ENCODE assay signal across 1 fruit fly cellular context in genomic region chr2L:20987438-20987837, dm6.
TF ChIP-seq lines count a peak whose summit lies in the region.

No protein-coding gene starts in this region.

TF ChIP-seq in whole organism, embryonic, 481 proteins besides CTCF, POLR2A, EP300 and RAD21 (continued from another document and continues in another):
- TF ChIP-seq CG18764 (GFP tag; optimal IDR thresholded peaks at IDR 0.05; lab: Kevin White, UChicago) (peak; percentile 68), tgo (GFP tag; IDR thresholded peaks at IDR 0.05; lab: Robert Waterston, UW) (peak; percentile 82), CG12236 (GFP tag; optimal IDR thresholded peaks at IDR 0.05; lab: Kevin White, UChicago) (peak; percentile 78), peb (GFP tag; IDR thresholded peaks at IDR 0.05; lab: Robert Waterston, UW) (peak; percentile 73), CG14050 (GFP tag; IDR thresholded peaks at IDR 0.05; lab: Robert Waterston, UW) (peak; percentile 63; the same call in 2 of the 3 replicates), MBD-R2 (GFP tag; IDR thresholded peaks at IDR 0.05; lab: Robert Waterston, UW) (peak; percentile 48; the same call in 1 of the 2 replicates), Blimp-1 (GFP tag; optimal IDR thresholded peaks at IDR 0.05; lab: Kevin White, UChicago) (peak; percentile 76), CG13894 (tag; optimal IDR thresholded peaks at IDR 0.05; lab: Kevin White, UChicago) (peak; percentile 58), Nf-YB (GFP tag; optimal IDR thresholded peaks at IDR 0.05; lab: Kevin White, UChicago) (peak; percentile 52), sisA (GFP tag; IDR thresholded peaks at IDR 0.05; lab: Robert Waterston, UW) (peak; percentile 89), amos (GFP tag; IDR thresholded peaks at IDR 0.05; lab: Robert Waterston, UW; ENCODE audit: partially characterized antibody) (no peak), BtbVII (GFP tag; optimal IDR thresholded peaks at IDR 0.05; lab: Kevin White, UChicago) (peak; percentile 69), CG9727 (GFP tag; optimal IDR thresholded peaks at IDR 0.05; lab: Kevin White, UChicago) (peak; percentile 75), shn (GFP tag; optimal IDR thresholded peaks at IDR 0.05; lab: Kevin White, UChicago) (peak; percentile 72), Myb (GFP tag; optimal IDR thresholded peaks at IDR 0.05; lab: Kevin White, UChicago) (peak; percentile 57), CG12071 (GFP tag; optimal IDR thresholded peaks at IDR 0.05; lab: Kevin White, UChicago) (peak; percentile 72), HLH54F (GFP tag; optimal IDR thresholded peaks at IDR 0.05; lab: Kevin White, UChicago) (peak; percentile 74), CG3726 (GFP tag; IDR thresholded peaks at IDR 0.05; lab: Robert Waterston, UW) (no peak), CG6175 (GFP tag; IDR thresholded peaks at IDR 0.05; lab: Robert Waterston, UW) (peak; percentile 45; the same call in 1 of the 3 replicates), corto (GFP tag; optimal IDR thresholded peaks at IDR 0.05; lab: Kevin White, UChicago) (no peak), Hmr (GFP tag; optimal IDR thresholded peaks at IDR 0.05; lab: Kevin White, UChicago) (peak; percentile 77), al (GFP tag; IDR thresholded peaks at IDR 0.05; lab: Robert Waterston, UW) (peak; percentile 63), jumu (GFP tag; optimal IDR thresholded peaks at IDR 0.05; lab: Kevin White, UChicago) (peak; percentile 79), Neu2 (GFP tag; optimal IDR thresholded peaks at IDR 0.05; lab: Kevin White, UChicago; ENCODE audit: borderline replicate concordance) (no peak), phol (tag; optimal IDR thresholded peaks at IDR 0.05; lab: Kevin White, UChicago) (peak; percentile 76), Ravus (GFP tag; IDR thresholded peaks at IDR 0.05; lab: Robert Waterston, UW) (peak; percentile 41), fd102C (GFP tag; optimal IDR thresholded peaks at IDR 0.05; lab: Kevin White, UChicago) (no peak), HmgZ (tag; optimal IDR thresholded peaks at IDR 0.05; lab: Kevin White, UChicago) (peak; percentile 67), dysf (GFP tag; IDR thresholded peaks at IDR 0.05; lab: Robert Waterston, UW) (peak; percentile 90), tin (GFP tag; optimal IDR thresholded peaks at IDR 0.05; lab: Kevin White, UChicago) (peak; percentile 84), CG12104 (GFP tag; optimal IDR thresholded peaks at IDR 0.05; lab: Kevin White, UChicago) (peak; percentile 57), da (GFP tag; optimal IDR thresholded peaks at IDR 0.05; lab: Kevin White, UChicago) (no peak), Sry-δ (GFP tag; optimal IDR thresholded peaks at IDR 0.05; lab: Kevin White, UChicago) (peak; percentile 49), CG12155 (GFP tag; optimal IDR thresholded peaks at IDR 0.05; lab: Kevin White, UChicago) (peak; percentile 74), fd96Cb (tag; optimal IDR thresholded peaks at IDR 0.05; lab: Kevin White, UChicago) (peak; percentile 82), CG11560 (tag; IDR thresholded peaks at IDR 0.05; lab: Robert Waterston, UW) (peak; percentile 64; the same call in 2 of the 3 replicates), CG6854 (GFP tag; optimal IDR thresholded peaks at IDR 0.05; lab: Kevin White, UChicago) (no peak), usp (GFP tag; optimal IDR thresholded peaks at IDR 0.05; lab: Kevin White, UChicago) (no peak), ci (GFP tag; IDR thresholded peaks at IDR 0.05; lab: Robert Waterston, UW) (peak; percentile 94), mam (GFP tag; optimal IDR thresholded peaks at IDR 0.05; lab: Kevin White, UChicago) (peak; percentile 84), az2 (GFP tag; optimal IDR thresholded peaks at IDR 0.05; lab: Kevin White, UChicago) (peak; percentile 80), CG18599 (GFP tag; optimal IDR thresholded peaks at IDR 0.05; lab: Kevin White, UChicago) (peak; percentile 86), lmd (GFP tag; IDR thresholded peaks at IDR 0.05; lab: Robert Waterston, UW) (peak; percentile 87), CG12769 (tag; optimal IDR thresholded peaks at IDR 0.05; lab: Kevin White, UChicago) (peak; percentile 77), CG6272 (GFP tag; IDR thresholded peaks at IDR 0.05; lab: Robert Waterston, UW) (peak; percentile 73), rib (GFP tag; IDR thresholded peaks at IDR 0.05; lab: Robert Waterston, UW) (0 out of 2 replicates have a peak, but pooled peaks have one; percentile 39), MESR4 (GFP tag; optimal IDR thresholded peaks at IDR 0.05; lab: Kevin White, UChicago) (peak; percentile 7), Elba2 (GFP tag; optimal IDR thresholded peaks at IDR 0.05; lab: Kevin White, UChicago) (no peak), HLHmδ (GFP tag; optimal IDR thresholded peaks at IDR 0.05; lab: Kevin White, UChicago) (no peak), Atf3 (GFP tag; optimal IDR thresholded peaks at IDR 0.05; lab: Kevin White, UChicago) (peak; percentile 78), H2.0 (GFP tag; IDR thresholded peaks at IDR 0.05; lab: Robert Waterston, UW) (peak; percentile 74), CG33213 (GFP tag; optimal IDR thresholded peaks at IDR 0.05; lab: Kevin White, UChicago) (peak; percentile 70), CG11398 (GFP tag; optimal IDR thresholded peaks at IDR 0.05; lab: Kevin White, UChicago) (peak; percentile 70), CG16863 (GFP tag; optimal IDR thresholded peaks at IDR 0.05; lab: Kevin White, UChicago) (peak; percentile 84), B-H2 (GFP tag; optimal IDR thresholded peaks at IDR 0.05; lab: Kevin White, UChicago) (no peak), CG7745 (tag; optimal IDR thresholded peaks at IDR 0.05; lab: Kevin White, UChicago) (no peak), CG17385 (GFP tag; optimal IDR thresholded peaks at IDR 0.05; lab: Kevin White, UChicago) (peak; percentile 72), Vsx1 (GFP tag; optimal IDR thresholded peaks at IDR 0.05; lab: Kevin White, UChicago) (peak; percentile 44), Hand (GFP tag; optimal IDR thresholded peaks at IDR 0.05; lab: Kevin White, UChicago) (peak; percentile 49), Sin3A (optimal IDR thresholded peaks at IDR 0.05; lab: Kevin White, UChicago) (no peak), Ets97D (GFP tag; optimal IDR thresholded peaks at IDR 0.05; lab: Kevin White, UChicago) (peak; percentile 45), twi (tag; optimal IDR thresholded peaks at IDR 0.05; lab: Kevin White, UChicago) (peak; percentile 38), CG30020 (tag; optimal IDR thresholded peaks at IDR 0.05; lab: Kevin White, UChicago) (no peak), CG1647 (GFP tag; optimal IDR thresholded peaks at IDR 0.05; lab: Kevin White, UChicago) (peak; percentile 59), CG17802 (tag; optimal IDR thresholded peaks at IDR 0.05; lab: Kevin White, UChicago) (peak; percentile 50), stc (GFP tag; IDR thresholded peaks at IDR 0.05; lab: Robert Waterston, UW) (peak; percentile 73), CG14965 (GFP tag; optimal IDR thresholded peaks at IDR 0.05; lab: Kevin White, UChicago; ENCODE audit: borderline replicate concordance) (peak; percentile 34), abd-A (tag; optimal IDR thresholded peaks at IDR 0.05; lab: Kevin White, UChicago) (peak; percentile 32), Doc2 (GFP tag; IDR thresholded peaks at IDR 0.05; lab: Robert Waterston, UW) (0 out of 2 replicates have a peak, but pooled peaks have one; percentile 34), CG12391 (tag; optimal IDR thresholded peaks at IDR 0.05; lab: Kevin White, UChicago) (peak; percentile 79), cwo (GFP tag; optimal IDR thresholded peaks at IDR 0.05; lab: Kevin White, UChicago) (peak; percentile 67), Oaz (GFP tag; IDR thresholded peaks at IDR 0.05; lab: Robert Waterston, UW) (peak; percentile 69), CG2712 (tag; optimal IDR thresholded peaks at IDR 0.05; lab: Kevin White, UChicago) (peak; percentile 72), CG13123 (GFP tag; optimal IDR thresholded peaks at IDR 0.05; lab: Kevin White, UChicago) (peak; percentile 57), CG34224 (GFP tag; IDR thresholded peaks at IDR 0.05; lab: Robert Waterston, UW; ENCODE audit: partially characterized antibody) (no peak), CrebB (tag; optimal IDR thresholded peaks at IDR 0.05; lab: Kevin White, UChicago) (peak; percentile 55), Mad (GFP tag; optimal IDR thresholded peaks at IDR 0.05; lab: Kevin White, UChicago) (peak; percentile 68), CG12219 (GFP tag; optimal IDR thresholded peaks at IDR 0.05; lab: Kevin White, UChicago) (peak; percentile 67), cg (GFP tag; optimal IDR thresholded peaks at IDR 0.05; lab: Kevin White, UChicago) (no peak), tna (GFP tag; IDR thresholded peaks at IDR 0.05; lab: Robert Waterston, UW; ENCODE audit: partially characterized antibody) (no peak), CG4730 (GFP tag; IDR thresholded peaks at IDR 0.05; lab: Robert Waterston, UW) (peak; percentile 53), C15 (GFP tag; IDR thresholded peaks at IDR 0.05; lab: Robert Waterston, UW) (0 out of 3 replicates have a peak, but pooled peaks have one; percentile 46), Fer1 (GFP tag; optimal IDR thresholded peaks at IDR 0.05; lab: Kevin White, UChicago) (peak; percentile 73), en (GFP tag; optimal IDR thresholded peaks at IDR 0.05; lab: Kevin White, UChicago) (peak; percentile 71), CG1832 (GFP tag; optimal IDR thresholded peaks at IDR 0.05; lab: Kevin White, UChicago) (no peak), z (GFP tag; IDR thresholded peaks at IDR 0.05; lab: Robert Waterston, UW) (no peak), CG14441 (GFP tag; IDR thresholded peaks at IDR 0.05; lab: Robert Waterston, UW) (peak; percentile 81), inv (GFP tag; IDR thresholded peaks at IDR 0.05; lab: Robert Waterston, UW; ENCODE audit: partially characterized antibody) (no peak), sna (GFP tag; IDR thresholded peaks at IDR 0.05; lab: Robert Waterston, UW; ENCODE audit: partially characterized antibody) (no peak), lov (optimal IDR thresholded peaks at IDR 0.05; lab: Kevin White, UChicago) (no peak), lov (GFP tag; IDR thresholded peaks at IDR 0.05; lab: Robert Waterston, UW) (peak; percentile 79; the same call in 1 of the 3 replicates), CG3281 (GFP tag; optimal IDR thresholded peaks at IDR 0.05; lab: Kevin White, UChicago) (peak; percentile 60), Nf-YA (GFP tag; IDR thresholded peaks at IDR 0.05; lab: Robert Waterston, UW) (peak; percentile 59; the same call in 1 of the 2 replicates), Lhr (GFP tag; optimal IDR thresholded peaks at IDR 0.05; lab: Kevin White, UChicago) (peak; percentile 53), trem (tag; optimal IDR thresholded peaks at IDR 0.05; lab: Kevin White, UChicago) (peak; percentile 13), ac (GFP tag; optimal IDR thresholded peaks at IDR 0.05; lab: Kevin White, UChicago) (peak; percentile 15), CG17328 (GFP tag; IDR thresholded peaks at IDR 0.05; lab: Robert Waterston, UW) (peak; percentile 87), CG10979 (tag; optimal IDR thresholded peaks at IDR 0.05; lab: Kevin White, UChicago) (peak; percentile 77), nerfin-1 (tag; optimal IDR thresholded peaks at IDR 0.05; lab: Kevin White, UChicago) (peak; percentile 59), CG12942 (GFP tag; optimal IDR thresholded peaks at IDR 0.05; lab: Kevin White, UChicago) (peak; percentile 66), CG14860 (GFP tag; IDR thresholded peaks at IDR 0.05; lab: Robert Waterston, UW; ENCODE audit: partially characterized antibody) (no peak), ara (GFP tag; IDR thresholded peaks at IDR 0.05; lab: Robert Waterston, UW) (peak; percentile 74), fd64A (GFP tag; optimal IDR thresholded peaks at IDR 0.05; lab: Kevin White, UChicago) (peak; percentile 2), CG11504 (tag; optimal IDR thresholded peaks at IDR 0.05; lab: Kevin White, UChicago) (peak; percentile 86), Hr51 (GFP tag; optimal IDR thresholded peaks at IDR 0.05; lab: Kevin White, UChicago) (peak; percentile 61 to 76), Dad (GFP tag; optimal IDR thresholded peaks at IDR 0.05; lab: Kevin White, UChicago) (peak; percentile 64), CG15696 (tag; optimal IDR thresholded peaks at IDR 0.05; lab: Kevin White, UChicago) (peak; percentile 23), gsb (GFP tag; IDR thresholded peaks at IDR 0.05; lab: Robert Waterston, UW) (no peak), Sox100B (GFP tag; optimal IDR thresholded peaks at IDR 0.05; lab: Kevin White, UChicago) (peak; percentile 67), cato (GFP tag; optimal IDR thresholded peaks at IDR 0.05; lab: Kevin White, UChicago; ENCODE audit: borderline replicate concordance) (peak; percentile 49), CG4404 (GFP tag; IDR thresholded peaks at IDR 0.05; lab: Robert Waterston, UW) (peak; percentile 60), aop (GFP tag; IDR thresholded peaks at IDR 0.05; lab: Robert Waterston, UW) (0 out of 2 replicates have a peak, but pooled peaks have one; percentile 55), CG10543 (GFP tag; optimal IDR thresholded peaks at IDR 0.05; lab: Kevin White, UChicago) (peak; percentile 50), scrt (GFP tag; optimal IDR thresholded peaks at IDR 0.05; lab: Kevin White, UChicago) (peak; percentile 69), CG2889 (GFP tag; IDR thresholded peaks at IDR 0.05; lab: Robert Waterston, UW) (peak; percentile 78; the same call in 2 of the 3 replicates), CG1792 (GFP tag; optimal IDR thresholded peaks at IDR 0.05; lab: Kevin White, UChicago) (peak; percentile 70), Drgx (GFP tag; IDR thresholded peaks at IDR 0.05; lab: Robert Waterston, UW) (peak; percentile 75), NfI (GFP tag; optimal IDR thresholded peaks at IDR 0.05; lab: Kevin White, UChicago) (peak; percentile 76), CG10654 (GFP tag; optimal IDR thresholded peaks at IDR 0.05; lab: Kevin White, UChicago) (peak; percentile 64), Bgb (GFP tag; IDR thresholded peaks at IDR 0.05; lab: Robert Waterston, UW; ENCODE audit: partially characterized antibody) (no peak), CG1529 (GFP tag; optimal IDR thresholded peaks at IDR 0.05; lab: Kevin White, UChicago) (peak; percentile 65), CG31441 (GFP tag; IDR thresholded peaks at IDR 0.05; lab: Robert Waterston, UW) (peak; percentile 75), psq (GFP tag; optimal IDR thresholded peaks at IDR 0.05; lab: Kevin White, UChicago) (peak; percentile 53), crc (GFP tag; optimal IDR thresholded peaks at IDR 0.05; lab: Kevin White, UChicago) (peak; percentile 74), E2f1 (GFP tag; IDR thresholded peaks at IDR 0.05; lab: Robert Waterston, UW) (peak; percentile 70), Hr39 (optimal IDR thresholded peaks at IDR 0.05; lab: Kevin White, UChicago) (no peak), Lpt (GFP tag; optimal IDR thresholded peaks at IDR 0.05; lab: Kevin White, UChicago) (no peak), NFAT (GFP tag; IDR thresholded peaks at IDR 0.05; lab: Robert Waterston, UW) (peak; percentile 58; the same call in 1 of the 2 replicates), CG3065 (GFP tag; optimal IDR thresholded peaks at IDR 0.05; lab: Kevin White, UChicago) (peak; percentile 53)
